Fruit fly (Drosophila melanogaster): ENCODE results near the gene f.

f gene

DNA sequence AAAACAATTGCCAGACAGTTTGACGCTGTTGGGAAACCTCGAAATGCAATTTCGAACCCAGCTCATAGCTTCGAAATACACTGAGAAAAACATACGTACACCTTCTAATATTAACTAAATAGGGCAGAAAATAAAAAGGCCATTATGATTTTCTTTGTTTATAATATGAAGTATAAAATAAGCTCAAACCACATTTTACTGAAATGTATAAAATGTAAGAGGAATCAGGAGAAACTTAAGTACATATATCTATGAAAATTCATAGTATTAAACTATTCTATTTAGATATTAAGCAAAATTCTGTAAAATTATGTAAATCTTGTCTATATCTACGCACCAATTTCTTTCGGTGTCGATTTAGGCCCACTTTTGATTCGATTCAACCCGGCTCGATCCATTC is 75.5 kb downstream of the f start (continued):
- no peak for TF ChIP-seq CG11093 (GFP tag; IDR thresholded peaks at IDR 0.05)
- no peak for TF ChIP-seq CG2889 (GFP tag; IDR thresholded peaks at IDR 0.05)
- TF ChIP-seq Dbx (GFP tag; IDR thresholded peaks at IDR 0.05) = no peak
- TF ChIP-seq D19A (tag; optimal IDR thresholded peaks at IDR 0.05) = peak; percentile 13
- TF ChIP-seq Blimp-1 (GFP tag; optimal IDR thresholded peaks at IDR 0.05) = peak; percentile 28
- no peak for TF ChIP-seq CG34376 (GFP tag; optimal IDR thresholded peaks at IDR 0.05)
- no peak for TF ChIP-seq pan (optimal IDR thresholded peaks at IDR 0.05)
- no peak for TF ChIP-seq pan (GFP tag; optimal IDR thresholded peaks at IDR 0.05 in 1 of 2, IDR thresholded peaks at IDR 0.05 in 1 of 2)
- TF ChIP-seq CG31441 (GFP tag; IDR thresholded peaks at IDR 0.05) = peak; percentile 44
- TF ChIP-seq da (GFP tag; optimal IDR thresholded peaks at IDR 0.05) = no peak
- TF ChIP-seq Sin3A (optimal IDR thresholded peaks at IDR 0.05) = no peak
- TF ChIP-seq BEAF-32 (GFP tag; optimal IDR thresholded peaks at IDR 0.05) = no peak
- TF ChIP-seq gem (tag; optimal IDR thresholded peaks at IDR 0.05) = peak; percentile 63
- TF ChIP-seq CG11504 (tag; optimal IDR thresholded peaks at IDR 0.05) = peak; percentile 56
- peak; percentile 24 for TF ChIP-seq dmrt11E (tag; optimal IDR thresholded peaks at IDR 0.05)
- TF ChIP-seq Mad (GFP tag; optimal IDR thresholded peaks at IDR 0.05) = no peak
- TF ChIP-seq Sry-δ (GFP tag; optimal IDR thresholded peaks at IDR 0.05) = no peak
- no peak for TF ChIP-seq mirr (GFP tag; optimal IDR thresholded peaks at IDR 0.05)
- TF ChIP-seq sim (GFP tag; IDR thresholded peaks at IDR 0.05) = no peak
- no peak for TF ChIP-seq CG10959 (GFP tag; IDR thresholded peaks at IDR 0.05)
- TF ChIP-seq NC2β (GFP tag; optimal IDR thresholded peaks at IDR 0.05) = no peak
- no peak for TF ChIP-seq jigr1 (GFP tag; IDR thresholded peaks at IDR 0.05)
- TF ChIP-seq zen (tag; optimal IDR thresholded peaks at IDR 0.05) = no peak
- TF ChIP-seq sisA (GFP tag; IDR thresholded peaks at IDR 0.05) = no peak
- TF ChIP-seq NK7.1 (GFP tag; optimal IDR thresholded peaks at IDR 0.05) = no peak
- no peak for TF ChIP-seq CG18011 (GFP tag; optimal IDR thresholded peaks at IDR 0.05)
- TF ChIP-seq bsh (GFP tag; optimal IDR thresholded peaks at IDR 0.05) = peak in 1 of 2 experiments; percentile 26
- peak; percentile 2 for TF ChIP-seq trem (tag; optimal IDR thresholded peaks at IDR 0.05)
- no peak for TF ChIP-seq CG3847 (GFP tag; IDR thresholded peaks at IDR 0.05)
- peak; percentile 13 for TF ChIP-seq grau (tag; optimal IDR thresholded peaks at IDR 0.05)
- no peak for TF ChIP-seq CG7928 (GFP tag; optimal IDR thresholded peaks at IDR 0.05)
- TF ChIP-seq nom (GFP tag; optimal IDR thresholded peaks at IDR 0.05) = no peak
- TF ChIP-seq Usf (GFP tag; optimal IDR thresholded peaks at IDR 0.05) = no peak
- TF ChIP-seq CG7839 (tag; optimal IDR thresholded peaks at IDR 0.05) = peak; percentile 24
- no peak for TF ChIP-seq CG12071 (GFP tag; optimal IDR thresholded peaks at IDR 0.05)

DNA sequence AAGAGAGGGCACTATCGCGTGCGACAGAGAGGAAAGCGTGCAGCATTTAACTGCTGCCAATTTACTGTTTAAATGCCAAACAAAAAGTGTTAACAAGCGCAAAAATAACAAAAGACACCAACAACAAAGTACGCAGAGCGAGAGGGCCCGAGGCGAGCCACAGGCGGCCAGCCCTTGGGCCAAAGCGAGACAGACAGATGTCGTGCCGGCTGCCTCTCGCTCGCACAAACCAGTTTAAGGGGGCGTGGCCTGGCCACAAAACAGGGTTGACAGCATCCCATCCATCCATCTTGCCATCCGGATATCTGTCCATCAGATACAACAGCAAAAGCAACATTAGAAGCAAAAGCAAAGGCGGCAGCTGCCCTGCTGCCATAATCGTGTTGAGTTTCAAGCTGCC is 80.6 kb downstream of the f start:
- no peak for TF ChIP-seq zfh1 (GFP tag; IDR thresholded peaks at IDR 0.05)
- peak; percentile 78 for TF ChIP-seq CG8478 (optimal IDR thresholded peaks at IDR 0.05)
- no peak for TF ChIP-seq E2f2 (GFP tag; IDR thresholded peaks at IDR 0.05)
- no peak for TF ChIP-seq Antp (GFP tag; optimal IDR thresholded peaks at IDR 0.05)
- peak; percentile 37 for TF ChIP-seq CG3065 (GFP tag; optimal IDR thresholded peaks at IDR 0.05)
- TF ChIP-seq Opbp (GFP tag; IDR thresholded peaks at IDR 0.05; ENCODE audit: partially characterized antibody) = peak; percentile 19; the same call in 1 of the 3 replicates
- TF ChIP-seq Nf-YB (GFP tag; optimal IDR thresholded peaks at IDR 0.05) = peak; percentile 93
- TF ChIP-seq oc (tag; optimal IDR thresholded peaks at IDR 0.05) = peak; percentile 28
- no peak for TF ChIP-seq CG10565 (GFP tag; optimal IDR thresholded peaks at IDR 0.05)
- TF ChIP-seq ato (GFP tag; IDR thresholded peaks at IDR 0.05; ENCODE audit: partially characterized antibody) = 0 out of 2 replicates have a peak, but pooled peaks have one; percentile 21
- no peak for TF ChIP-seq CG8281 (tag; optimal IDR thresholded peaks at IDR 0.05)
- peak; percentile 95 for TF ChIP-seq CG1832 (GFP tag; optimal IDR thresholded peaks at IDR 0.05)
- TF ChIP-seq NC2β (GFP tag; optimal IDR thresholded peaks at IDR 0.05) = no peak
- peak; percentile 95 for TF ChIP-seq Nf-YC (tag; optimal IDR thresholded peaks at IDR 0.05)
- no peak for TF ChIP-seq Ptx1 (GFP tag; IDR thresholded peaks at IDR 0.05)
- TF ChIP-seq jumu (GFP tag; optimal IDR thresholded peaks at IDR 0.05) = no peak
- TF ChIP-seq nmo (GFP tag; optimal IDR thresholded peaks at IDR 0.05) = no peak
- TF ChIP-seq CG10321 (GFP tag; IDR thresholded peaks at IDR 0.05) = peak; percentile 95
- TF ChIP-seq MESR4 (GFP tag; optimal IDR thresholded peaks at IDR 0.05) = no peak
- TF ChIP-seq bab2 (GFP tag; optimal IDR thresholded peaks at IDR 0.05) = no peak

All from whole organism, embryonic.